Worm (Caenorhabditis elegans) whole organism, L4 larva: ENCODE measurements around the gene nphp-1.

ENCODE experiments used
- D1046.2 ChIP-seq: fragments of 200-800 bp; sonication (Bioruptor generic); IDR thresholded peaks from 2 replicates; pipeline ENCODE4 v1.3.6; 2022; ENCODE audit warnings: missing genetic modification characterization, missing compliant biosample characterization
- F10B5.3 ChIP-seq: sonication (generic microtip); optimal IDR thresholded peaks from 2 replicates; lab custom pipeline; 2016; ENCODE audit warnings: mild to moderate bottlenecking, missing genetic modification characterization, missing compliant biosample characterization
- F26F4.8 ChIP-seq: fragments of 200-800 bp; sonication (Bioruptor generic); conservative IDR thresholded peaks from 2 replicates; pipeline ENCODE4 v1.3.6; 2022; ENCODE audit warnings: missing genetic modification characterization, missing compliant biosample characterization
- F37D6.2 ChIP-seq: sonication (generic microtip); optimal IDR thresholded peaks from 2 replicates; lab custom pipeline; 2016; ENCODE audit warnings: mild to moderate bottlenecking, missing genetic modification characterization, missing compliant biosample characterization
- T20F7.1 ChIP-seq: fragments of 200-800 bp; sonication (Bioruptor generic); optimal IDR thresholded peaks from 2 replicates; lab custom pipeline; 2018; ENCODE audit warnings: mild to moderate bottlenecking, missing genetic modification characterization, missing compliant biosample characterization
- Y105C5A.15 ChIP-seq: fragments of 200-800 bp; sonication (Bioruptor generic); IDR thresholded peaks from 2 replicates; pipeline ENCODE4 v1.3.6; 2022; ENCODE audit warnings: missing genetic modification characterization, missing compliant biosample characterization
- Y48G9A.11 ChIP-seq: fragments of 200-800 bp; sonication (Bioruptor generic); IDR thresholded peaks from 2 replicates; pipeline ENCODE4 v1.3.6; 2022; ENCODE audit warnings: missing genetic modification reagents, missing genetic modification characterization, missing compliant biosample characterization
- Y5F2A.4 ChIP-seq: fragments of 200-800 bp; sonication (Bioruptor generic); optimal IDR thresholded peaks from 2 replicates; lab custom pipeline; 2018; ENCODE audit warnings: mild to moderate bottlenecking, missing genetic modification characterization, missing compliant biosample characterization
- ZK337.2 ChIP-seq: fragments of 200-800 bp; sonication (Bioruptor generic); IDR thresholded peaks from 2 replicates; pipeline ENCODE4 v1.3.6; 2022; ENCODE audit warnings: missing genetic modification reagents, missing genetic modification characterization, missing compliant biosample characterization
- ZK546.5 ChIP-seq, 2 experiments: sonication (generic microtip); optimal IDR thresholded peaks; 2 replicates each; lab custom pipeline; 2017; ENCODE audit warnings: missing biosample characterization in 2 of 2, missing genetic modification characterization in 2 of 2
- aha-1 ChIP-seq: fragments of 150-350 bp; peaks from one replicate; lab custom pipeline; 2014; ENCODE audit warnings: missing biosample characterization, missing genetic modification characterization
- ceh-32 ChIP-seq: sonication (generic microtip); optimal IDR thresholded peaks from 2 replicates; lab custom pipeline; 2016; ENCODE audit warnings: mild to moderate bottlenecking, missing genetic modification characterization, missing compliant biosample characterization; ENCODE audit not compliant: poor library complexity
- ceh-44 ChIP-seq: fragments of 200-800 bp; sonication (Bioruptor generic); IDR thresholded peaks from 2 replicates; pipeline ENCODE4 v1.3.6; 2022; ENCODE audit warnings: missing genetic modification reagents, missing genetic modification characterization, missing compliant biosample characterization
- ceh-82 ChIP-seq: sonication (generic microtip); optimal IDR thresholded peaks from 2 replicates; lab custom pipeline; 2017; ENCODE audit warnings: missing biosample characterization, missing genetic modification characterization
- ces-1 ChIP-seq: fragments of 150-350 bp; sonication (generic microtip); optimal IDR thresholded peaks from 4 replicates; lab custom pipeline; 2014; ENCODE audit warnings: missing biosample characterization, missing genetic modification reagents, missing genetic modification characterization
- daf-12 ChIP-seq: fragments of 150-350 bp; optimal IDR thresholded peaks from 2 replicates; lab custom pipeline; 2014; ENCODE audit warnings: missing biosample characterization, missing genetic modification reagents, missing genetic modification characterization
- daf-19 ChIP-seq: fragments of 200-800 bp; sonication (Bioruptor generic); conservative IDR thresholded peaks from 2 replicates; pipeline ENCODE4 v1.3.6; 2022; ENCODE audit warnings: missing genetic modification characterization, missing compliant biosample characterization
- dmd-6 ChIP-seq: fragments of 200-800 bp; sonication (Bioruptor generic); IDR thresholded peaks from 2 replicates; pipeline ENCODE4 v1.3.6; 2022; ENCODE audit warnings: missing genetic modification reagents, missing genetic modification characterization, missing compliant biosample characterization
- egl-27 ChIP-seq: sonication (generic microtip); optimal IDR thresholded peaks from 3 replicates; lab custom pipeline; 2017; ENCODE audit warnings: missing biosample characterization, missing genetic modification reagents, missing genetic modification characterization
- egl-43 ChIP-seq: fragments of 200-800 bp; sonication (Bioruptor generic); IDR thresholded peaks from 2 replicates; pipeline ENCODE4 v1.3.6; 2022; ENCODE audit warnings: missing genetic modification reagents, missing genetic modification characterization, missing compliant biosample characterization
- hif-1 ChIP-seq, 2 experiments: sonication (generic microtip); optimal IDR thresholded peaks; 2 replicates each; lab custom pipeline; 2016 to 2017; ENCODE audit warnings: missing compliant biosample characterization in 2 of 2, missing genetic modification characterization in 2 of 2, missing genetic modification reagents in 2 of 2, missing genotype in 2 of 2, mild to moderate bottlenecking in 1 of 2
- hlh-11 ChIP-seq: fragments of 200-800 bp; sonication (Bioruptor generic); optimal IDR thresholded peaks from 2 replicates; lab custom pipeline; 2018; ENCODE audit warnings: mild to moderate bottlenecking, missing genetic modification characterization, missing compliant biosample characterization
- hmg-1.1 ChIP-seq: fragments of 200-800 bp; sonication (Bioruptor generic); IDR thresholded peaks from 2 replicates; pipeline ENCODE4 v1.3.6; 2022; ENCODE audit warnings: missing genetic modification reagents, missing genetic modification characterization, missing compliant biosample characterization
- lim-7 ChIP-seq: fragments of 200-800 bp; sonication (Bioruptor generic); IDR thresholded peaks from 2 replicates; pipeline ENCODE4 v1.3.6; 2022; ENCODE audit warnings: missing genetic modification characterization, missing compliant biosample characterization
- lsy-2 ChIP-seq, 2 experiments: fragments of 150-350 bp in 1 of 2; sonication (generic microtip) in 1 of 2; optimal IDR thresholded peaks; 2 replicates each; lab custom pipeline; 2014 to 2017; ENCODE audit warnings: missing biosample characterization in 2 of 2, missing genetic modification characterization in 2 of 2
- madf-5 ChIP-seq, 2 experiments: fragments of 200-800 bp; sonication (Bioruptor generic); IDR thresholded peaks; 2 replicates each; pipeline ENCODE4 v1.3.6; 2022; ENCODE audit warnings: missing compliant biosample characterization in 2 of 2, missing genetic modification characterization in 2 of 2
- mdl-1 ChIP-seq, 2 experiments: fragments of 150-350 bp in 1 of 2; sonication (generic microtip) in 1 of 2; optimal IDR thresholded peaks; 2 replicates each; lab custom pipeline; 2014 to 2017; ENCODE audit warnings: missing biosample characterization in 2 of 2, missing genetic modification characterization in 2 of 2
- mdt-29 ChIP-seq: fragments of 200-800 bp; sonication (Bioruptor generic); IDR thresholded peaks from 2 replicates; pipeline ENCODE4 v1.3.6; 2022; ENCODE audit warnings: missing genetic modification reagents, missing genetic modification characterization, missing compliant biosample characterization
- mep-1 ChIP-seq: fragments of 150-350 bp; sonication (generic microtip); optimal IDR thresholded peaks from 3 replicates; lab custom pipeline; 2014; ENCODE audit warnings: missing biosample characterization, missing genetic modification characterization
- mes-2 ChIP-seq: sonication (generic microtip); optimal IDR thresholded peaks from 2 replicates; lab custom pipeline; 2016; ENCODE audit warnings: missing genotype, mild to moderate bottlenecking, missing genetic modification characterization, missing compliant biosample characterization; ENCODE audit not compliant: poor library complexity, severe bottlenecking
- nhr-28 ChIP-seq: fragments of 150-350 bp; optimal IDR thresholded peaks from 2 replicates; lab custom pipeline; 2014; ENCODE audit warnings: missing biosample characterization, missing genetic modification characterization
- nhr-41 ChIP-seq: fragments of 200-800 bp; sonication (Bioruptor generic); IDR thresholded peaks from 2 replicates; pipeline ENCODE4 v1.3.6; 2022; ENCODE audit warnings: missing genetic modification reagents, missing genetic modification characterization, missing compliant biosample characterization
- nhr-76 ChIP-seq: fragments of 150-350 bp; optimal IDR thresholded peaks from 2 replicates; lab custom pipeline; 2014; ENCODE audit warnings: missing biosample characterization, missing genetic modification characterization
- pha-4 ChIP-seq, 2 experiments: fragments of 150-350 bp in 1 of 2; fragments of 200-800 bp in 1 of 2; sonication (Bioruptor generic) in 1 of 2; IDR thresholded peaks in 1 of 2; optimal IDR thresholded peaks in 1 of 2; 2 replicates each; pipeline versions ENCODE4 v1.3.6 to Lab custom; 2014 to 2022; ENCODE audit warnings: missing genetic modification characterization in 2 of 2, missing genetic modification reagents in 2 of 2, missing biosample characterization in 1 of 2, missing compliant biosample characterization in 1 of 2
- pqm-1 ChIP-seq: sonication (generic microtip); optimal IDR thresholded peaks from 2 replicates; lab custom pipeline; 2017; ENCODE audit warnings: missing biosample characterization, missing genetic modification characterization
- saeg-2 ChIP-seq: fragments of 200-800 bp; sonication (Bioruptor generic); IDR thresholded peaks from 2 replicates; pipeline ENCODE4 v1.3.6; 2022; ENCODE audit warnings: missing genetic modification reagents, missing genetic modification characterization, missing compliant biosample characterization
- set-16 ChIP-seq: fragments of 200-800 bp; sonication (Bioruptor generic); IDR thresholded peaks from 2 replicates; pipeline ENCODE4 v1.3.6; 2022; ENCODE audit warnings: missing genetic modification reagents, missing genetic modification characterization, missing compliant biosample characterization
- snpc-1.2 ChIP-seq: fragments of 200-800 bp; sonication (Bioruptor generic); IDR thresholded peaks from 2 replicates; pipeline ENCODE4 v1.3.6; 2022; ENCODE audit warnings: missing genetic modification reagents, missing genetic modification characterization, missing compliant biosample characterization
- spr-3 ChIP-seq: fragments of 200-800 bp; sonication (Bioruptor generic); optimal IDR thresholded peaks from 2 replicates; lab custom pipeline; 2018; ENCODE audit warnings: mild to moderate bottlenecking, missing genetic modification characterization, missing compliant biosample characterization
- tra-1 ChIP-seq: fragments of 200-800 bp; sonication (Bioruptor generic); IDR thresholded peaks from 2 replicates; pipeline ENCODE4 v1.3.6; 2022; ENCODE audit warnings: missing genetic modification reagents, missing genetic modification characterization, missing compliant biosample characterization
- vab-7 ChIP-seq: fragments of 200-800 bp; sonication (Bioruptor generic); IDR thresholded peaks from 2 replicates; pipeline ENCODE4 v1.3.6; 2022; ENCODE audit warnings: missing genetic modification reagents, missing genetic modification characterization, missing compliant biosample characterization
- zag-1 ChIP-seq: fragments of 150-350 bp; optimal IDR thresholded peaks from 2 replicates; lab custom pipeline; 2014; ENCODE audit warnings: missing biosample characterization, missing genetic modification characterization
- ztf-11 ChIP-seq: fragments of 150-350 bp; optimal IDR thresholded peaks from 2 replicates; lab custom pipeline; 2014; ENCODE audit warnings: missing biosample characterization, missing genetic modification characterization
- ztf-7 ChIP-seq: fragments of 150-350 bp; optimal IDR thresholded peaks from 2 replicates; lab custom pipeline; 2014; ENCODE audit warnings: missing biosample characterization, missing genetic modification characterization

The nphp-1 gene

DNA sequence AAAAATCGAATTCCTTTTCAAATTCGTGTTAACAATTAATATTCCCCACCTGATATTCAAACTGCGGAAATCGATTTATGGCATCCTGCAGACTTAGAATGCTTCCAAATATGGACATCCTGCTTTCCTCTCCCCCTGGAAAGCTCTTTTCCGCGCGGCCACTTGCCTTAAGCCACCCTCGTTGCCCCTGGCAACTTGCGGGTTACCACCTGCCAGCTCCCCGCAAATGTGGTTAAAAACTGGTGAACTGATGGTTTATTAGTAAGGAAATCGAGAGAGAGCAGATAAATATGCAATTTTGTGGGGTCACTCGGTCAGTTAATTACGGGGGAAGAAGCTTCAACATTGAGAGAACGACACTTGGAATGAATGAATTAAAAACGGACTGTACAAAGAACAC lies at the start of gene nphp-1:
TSS of gene nphp-1 (minus strand) at position 145 of the 400 bp plus-strand sequence.
- no peak for TF ChIP-seq snpc-1.2 (GFP tag; lab: Robert Waterston, UW)
- 0 out of 2 replicates have a peak, but pooled peaks have one; percentile 49 for TF ChIP-seq D1046.2
- TF ChIP-seq set-16 (GFP tag; lab: Robert Waterston, UW), result peak; percentile 33; the same call in 1 of the 2 replicates
- no peak for TF ChIP-seq daf-12 (tag; lab: Kevin White, UChicago)
- TF ChIP-seq Y105C5A.15, result 0 out of 2 replicates have a peak, but pooled peaks have one; percentile 51
- TF ChIP-seq aha-1 (tag; lab: Kevin White, UChicago), result peak; percentile 1
- TF ChIP-seq, all 104 proteins: peak for 4

DNA sequence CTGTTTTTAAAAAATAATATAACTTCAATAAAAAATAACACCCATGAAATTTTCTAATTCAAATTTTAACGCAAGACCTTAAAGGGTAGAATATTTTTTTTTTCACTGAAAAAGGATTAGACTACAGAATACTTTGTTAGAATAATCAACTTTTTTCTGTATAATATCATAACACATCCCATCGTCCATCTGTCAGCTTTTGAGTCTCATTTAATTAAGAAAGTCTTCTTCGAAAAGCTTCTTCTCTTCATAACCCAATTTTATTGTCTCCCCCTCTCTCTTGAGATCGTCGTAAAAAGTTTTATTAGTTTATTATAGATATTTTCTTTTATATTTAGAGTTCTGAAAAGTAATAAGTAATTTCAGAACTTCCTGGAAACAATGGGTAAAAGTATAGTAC lies 44.0 kb upstream of the nphp-1 start:
- TF ChIP-seq F26F4.8, result no peak
- no peak for TF ChIP-seq mes-2 (tag; lab: Kevin White, UChicago)
- no peak for TF ChIP-seq nhr-76 (tag; lab: Kevin White, UChicago)
- TF ChIP-seq egl-43 (GFP tag; lab: Robert Waterston, UW), result no peak
- TF ChIP-seq ces-1 (GFP tag; lab: Kevin White, UChicago), result peak; percentile 60
- no peak for TF ChIP-seq pha-4 (GFP tag; IDR thresholded peaks at IDR 0.05; lab: Robert Waterston, UW)
- TF ChIP-seq pha-4 (tag; optimal IDR thresholded peaks at IDR 0.05; lab: Kevin White, UChicago), result no peak
- no peak for TF ChIP-seq lsy-2 (tag; optimal IDR thresholded peaks at IDR 0.05; lab: Kevin White, UChicago)
- no peak for TF ChIP-seq Y48G9A.11 (GFP tag; lab: Robert Waterston, UW)
- no peak for TF ChIP-seq mdt-29 (GFP tag; lab: Robert Waterston, UW)
- TF ChIP-seq, all 104 proteins: peak for 1

DNA sequence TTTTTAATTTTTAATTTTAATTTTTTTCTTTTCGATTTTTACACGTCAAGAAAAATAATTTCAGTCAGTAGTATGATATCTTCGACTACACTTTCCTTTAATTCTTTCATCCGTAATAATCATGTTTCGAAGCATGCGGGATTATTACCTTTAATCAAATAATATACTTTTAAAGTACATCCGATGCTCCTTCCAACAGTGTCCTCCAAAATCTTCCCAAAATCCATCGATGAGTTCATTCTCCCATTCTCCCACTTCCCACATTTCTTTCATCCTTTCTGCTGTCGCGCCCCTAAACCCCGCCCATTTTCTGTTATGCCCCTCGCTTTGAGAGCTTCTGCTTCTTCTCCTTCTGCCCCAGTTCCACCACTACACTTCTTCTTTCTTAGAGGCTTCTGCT lies 42.7 kb upstream of the nphp-1 start, which contains the start of gene lgc-57:
TSS of gene lgc-57 (plus strand) at position 301 of the 400 bp plus-strand sequence.
- TF ChIP-seq vab-7 (no peak), ceh-44 (GFP tag; lab: Robert Waterston, UW) (no peak), F10B5.3 (tag; lab: Kevin White, UChicago) (no peak), ztf-11 (tag; lab: Kevin White, UChicago) (no peak), spr-3 (GFP tag; lab: Kevin White, UChicago) (no peak), lim-7 (GFP tag; lab: Robert Waterston, UW) (no peak), F26F4.8 (no peak), madf-5 (GFP tag; IDR thresholded peaks at IDR 0.05; lab: Robert Waterston, UW) (no peak), hif-1 (tag; optimal IDR thresholded peaks at IDR 0.05; lab: Kevin White, UChicago) (no peak), egl-27 (tag; lab: Kevin White, UChicago) (no peak), daf-19 (GFP tag; lab: Robert Waterston, UW) (no peak), mdl-1 (tag; optimal IDR thresholded peaks at IDR 0.05; lab: Kevin White, UChicago) (no peak)

DNA sequence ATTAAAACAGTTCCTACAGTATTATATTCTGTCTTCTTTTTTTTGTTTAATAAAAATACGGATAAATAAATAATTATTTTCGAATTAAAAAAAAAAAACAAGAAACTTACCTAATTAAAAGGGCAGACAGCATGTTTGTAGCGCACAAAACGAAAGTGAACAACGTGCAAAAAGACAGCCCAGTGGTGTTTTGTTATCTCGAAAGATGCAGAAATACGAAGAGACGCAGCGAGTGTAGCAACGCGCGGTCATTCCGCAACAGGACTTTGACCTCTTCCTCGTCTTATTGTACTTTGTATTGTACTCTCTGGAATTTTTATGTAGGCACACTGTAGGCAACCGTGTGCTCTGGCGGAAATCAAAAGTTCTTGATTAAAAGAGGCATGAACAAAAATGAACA lies 41.6 kb upstream of the nphp-1 start, which contains the start of gene gbh-1:
TSS of gene gbh-1 (minus strand) at position 149 of the 400 bp plus-strand sequence.
- no peak for TF ChIP-seq ztf-7 (tag; lab: Kevin White, UChicago)
- peak in 1 of 2 experiments; percentile 73 for TF ChIP-seq hif-1 (tag; optimal IDR thresholded peaks at IDR 0.05; lab: Kevin White, UChicago)
- TF ChIP-seq ceh-32, result no peak
- TF ChIP-seq ZK546.5 (tag; optimal IDR thresholded peaks at IDR 0.05; lab: Kevin White, UChicago), result no peak
- TF ChIP-seq nhr-76 (tag; lab: Kevin White, UChicago), result no peak
- TF ChIP-seq Y5F2A.4 (GFP tag; lab: Kevin White, UChicago), result no peak
- TF ChIP-seq nhr-28 (tag; lab: Kevin White, UChicago), result peak; percentile 99
- no peak for TF ChIP-seq D1046.2
- no peak for TF ChIP-seq hmg-1.1 (GFP tag; lab: Robert Waterston, UW)
- no peak for TF ChIP-seq saeg-2 (GFP tag; lab: Robert Waterston, UW)
- TF ChIP-seq zag-1, result no peak
- TF ChIP-seq hlh-11 (tag; lab: Kevin White, UChicago), result peak; percentile 59
- TF ChIP-seq lim-7 (GFP tag; lab: Robert Waterston, UW), result no peak
- no peak for TF ChIP-seq ceh-82 (tag; lab: Kevin White, UChicago)
- TF ChIP-seq pqm-1 (tag; lab: Kevin White, UChicago), result no peak
- TF ChIP-seq F26F4.8, result no peak
- no peak; the same call in 1 of the 2 replicates for TF ChIP-seq dmd-6
- TF ChIP-seq T20F7.1 (GFP tag; lab: Kevin White, UChicago), result no peak
- TF ChIP-seq mep-1 (tag; lab: Kevin White, UChicago), result no peak
- TF ChIP-seq F37D6.2, result no peak
- no peak for TF ChIP-seq Y48G9A.11 (GFP tag; lab: Robert Waterston, UW)
- TF ChIP-seq ZK337.2 (GFP tag; lab: Robert Waterston, UW), result no peak
- no peak for TF ChIP-seq daf-19 (GFP tag; lab: Robert Waterston, UW)
- TF ChIP-seq tra-1 (GFP tag; lab: Robert Waterston, UW), result no peak
- no peak for TF ChIP-seq nhr-41
